ENCODE assay signal across 4 fruit fly cellular contexts in genomic region chr2L:2492692-2493626, dm6.
TF ChIP-seq lines count a peak whose summit lies in the region.

Gene oaf, plus strand, starts transcription at chr2L:2492955.

TF ChIP-seq in whole organism, adult, 20 proteins besides CTCF, POLR2A, EP300 and RAD21 (continued from another document):
- TF ChIP-seq cnc (optimal IDR thresholded peaks at IDR 0.05; lab: Kevin White, UChicago) (no peak), CG14711 (tag; optimal IDR thresholded peaks at IDR 0.05; lab: Kevin White, UChicago) (peak; percentile 38)
TF ChIP-seq in whole organism, adult: peak in this region for 14.

TF ChIP-seq in whole organism, embryonic, 481 proteins besides CTCF, POLR2A, EP300 and RAD21 (continued from another document and continues in another):
- peak; percentile 34 for TF ChIP-seq D (optimal IDR thresholded peaks at IDR 0.05; lab: Kevin White, UChicago)
- no peak for TF ChIP-seq D (GFP tag; optimal IDR thresholded peaks at IDR 0.05; lab: Kevin White, UChicago)
- peak; percentile 90 for TF ChIP-seq Sin3A (optimal IDR thresholded peaks at IDR 0.05; lab: Kevin White, UChicago)
- TF ChIP-seq Rfx (GFP tag; IDR thresholded peaks at IDR 0.05; lab: Robert Waterston, UW): peak; percentile 68
- no peak for TF ChIP-seq CG11723 (GFP tag; optimal IDR thresholded peaks at IDR 0.05; lab: Kevin White, UChicago)
- TF ChIP-seq CG8290 (GFP tag; optimal IDR thresholded peaks at IDR 0.05; lab: Kevin White, UChicago): no peak
- TF ChIP-seq CG8290 (tag; optimal IDR thresholded peaks at IDR 0.05; lab: Kevin White, UChicago): peak in 1 of 2 experiments; percentile 81
- peak; percentile 14 for TF ChIP-seq Antp (GFP tag; optimal IDR thresholded peaks at IDR 0.05; lab: Kevin White, UChicago)
- TF ChIP-seq H15 (GFP tag; IDR thresholded peaks at IDR 0.05; lab: Robert Waterston, UW): no peak; the same call in 2 of the 3 replicates
- no peak for TF ChIP-seq MTF-1 (GFP tag; optimal IDR thresholded peaks at IDR 0.05; lab: Kevin White, UChicago; ENCODE audit: borderline replicate concordance)
- peak; percentile 30 for TF ChIP-seq Dek (tag; optimal IDR thresholded peaks at IDR 0.05; lab: Kevin White, UChicago)
- TF ChIP-seq CG5180 (GFP tag; optimal IDR thresholded peaks at IDR 0.05; lab: Kevin White, UChicago): no peak
- TF ChIP-seq hth (optimal IDR thresholded peaks at IDR 0.05; lab: Kevin White, UChicago): no peak
- no peak for TF ChIP-seq schlank (tag; optimal IDR thresholded peaks at IDR 0.05; lab: Kevin White, UChicago)
- TF ChIP-seq Drgx (GFP tag; IDR thresholded peaks at IDR 0.05; lab: Robert Waterston, UW): peak; percentile 46; the same call in 1 of the 2 replicates
- TF ChIP-seq wor (GFP tag; IDR thresholded peaks at IDR 0.05; lab: Robert Waterston, UW): no peak
- peak; percentile 23 for TF ChIP-seq unpg (GFP tag; optimal IDR thresholded peaks at IDR 0.05; lab: Kevin White, UChicago)
- TF ChIP-seq Mad (GFP tag; optimal IDR thresholded peaks at IDR 0.05; lab: Kevin White, UChicago): peak; percentile 60
- peak; percentile 39 for TF ChIP-seq HLH54F (GFP tag; optimal IDR thresholded peaks at IDR 0.05; lab: Kevin White, UChicago)
- TF ChIP-seq ase (GFP tag; IDR thresholded peaks at IDR 0.05; lab: Robert Waterston, UW): no peak
- no peak for TF ChIP-seq seq (GFP tag; IDR thresholded peaks at IDR 0.05; lab: Robert Waterston, UW)
- TF ChIP-seq gfzf (GFP tag; optimal IDR thresholded peaks at IDR 0.05; lab: Kevin White, UChicago): peak; percentile 94
- TF ChIP-seq pzg (GFP tag; optimal IDR thresholded peaks at IDR 0.05; lab: Kevin White, UChicago): peak; percentile 98
- TF ChIP-seq Sry-β (GFP tag; optimal IDR thresholded peaks at IDR 0.05; lab: Kevin White, UChicago): no peak
- peak; percentile 21 for TF ChIP-seq bigmax (GFP tag; optimal IDR thresholded peaks at IDR 0.05; lab: Kevin White, UChicago)
- TF ChIP-seq CG13123 (GFP tag; optimal IDR thresholded peaks at IDR 0.05; lab: Kevin White, UChicago): peak; percentile 30
- TF ChIP-seq tll (GFP tag; optimal IDR thresholded peaks at IDR 0.05; lab: Kevin White, UChicago): peak in 1 of 2 experiments; percentile 94
- peak; percentile 42; the same call in 1 of the 2 replicates for TF ChIP-seq ranshi (GFP tag; IDR thresholded peaks at IDR 0.05; lab: Robert Waterston, UW)
- no peak for TF ChIP-seq CG31365 (tag; optimal IDR thresholded peaks at IDR 0.05; lab: Kevin White, UChicago)
- 0 out of 3 replicates have a peak, but pooled peaks have one; percentile 40 for TF ChIP-seq CG11695 (GFP tag; IDR thresholded peaks at IDR 0.05; lab: Robert Waterston, UW)
- TF ChIP-seq twi (tag; optimal IDR thresholded peaks at IDR 0.05; lab: Kevin White, UChicago): peak; percentile 36
- no peak for TF ChIP-seq CG3281 (GFP tag; optimal IDR thresholded peaks at IDR 0.05; lab: Kevin White, UChicago)
- peak; percentile 28 for TF ChIP-seq dmrt99B (tag; optimal IDR thresholded peaks at IDR 0.05; lab: Kevin White, UChicago)
- peak; percentile 43 for TF ChIP-seq Scr (GFP tag; IDR thresholded peaks at IDR 0.05; lab: Robert Waterston, UW; ENCODE audit: partially characterized antibody)
- TF ChIP-seq az2 (GFP tag; optimal IDR thresholded peaks at IDR 0.05; lab: Kevin White, UChicago): peak; percentile 49
- peak; percentile 45 for TF ChIP-seq nerfin-1 (tag; optimal IDR thresholded peaks at IDR 0.05; lab: Kevin White, UChicago)
- peak; percentile 46; the same call in 1 of the 2 replicates for TF ChIP-seq CG11085 (GFP tag; IDR thresholded peaks at IDR 0.05; lab: Robert Waterston, UW)
- TF ChIP-seq CG7786 (GFP tag; optimal IDR thresholded peaks at IDR 0.05; lab: Kevin White, UChicago): peak; percentile 22
- no peak for TF ChIP-seq Camta (GFP tag; optimal IDR thresholded peaks at IDR 0.05; lab: Kevin White, UChicago)
- peak; percentile 45 for TF ChIP-seq zfh2 (GFP tag; optimal IDR thresholded peaks at IDR 0.05; lab: Kevin White, UChicago)
- TF ChIP-seq CG4424 (GFP tag; optimal IDR thresholded peaks at IDR 0.05; lab: Kevin White, UChicago): peak; percentile 60
- no peak for TF ChIP-seq CG2889 (GFP tag; IDR thresholded peaks at IDR 0.05; lab: Robert Waterston, UW)

TF ChIP-seq in whole organism, prepupa, 60 proteins besides CTCF, POLR2A, EP300 and RAD21 (continued from another document):
- TF ChIP-seq Eip75B (GFP tag; optimal IDR thresholded peaks at IDR 0.05; lab: Kevin White, UChicago) (no peak), CG10669 (GFP tag; optimal IDR thresholded peaks at IDR 0.05; lab: Kevin White, UChicago) (no peak), acj6 (GFP tag; optimal IDR thresholded peaks at IDR 0.05; lab: Kevin White, UChicago) (peak; percentile 49), fkh (GFP tag; optimal IDR thresholded peaks at IDR 0.05; lab: Kevin White, UChicago) (no peak), Gug (GFP tag; IDR thresholded peaks at IDR 0.05; lab: Robert Waterston, UW) (0 out of 2 replicates have a peak, but pooled peaks have one; percentile 11), CG31627 (GFP tag; optimal IDR thresholded peaks at IDR 0.05; lab: Kevin White, UChicago) (peak; percentile 64), spab (GFP tag; optimal IDR thresholded peaks at IDR 0.05; lab: Kevin White, UChicago) (no peak), fd59A (GFP tag; optimal IDR thresholded peaks at IDR 0.05; lab: Kevin White, UChicago) (no peak), vri (GFP tag; optimal IDR thresholded peaks at IDR 0.05; lab: Kevin White, UChicago) (no peak), CG9139 (GFP tag; optimal IDR thresholded peaks at IDR 0.05; lab: Kevin White, UChicago) (no peak), CG3032 (tag; optimal IDR thresholded peaks at IDR 0.05; lab: Kevin White, UChicago) (peak; percentile 45), CG6792 (GFP tag; optimal IDR thresholded peaks at IDR 0.05; lab: Kevin White, UChicago) (peak; percentile 19), Sox15 (GFP tag; optimal IDR thresholded peaks at IDR 0.05; lab: Kevin White, UChicago) (peak; percentile 16), topi (GFP tag; optimal IDR thresholded peaks at IDR 0.05; lab: Kevin White, UChicago) (peak; percentile 37), Sox102F (GFP tag; optimal IDR thresholded peaks at IDR 0.05; lab: Kevin White, UChicago) (peak; percentile 34), CG11294 (GFP tag; IDR thresholded peaks at IDR 0.05; lab: Robert Waterston, UW) (no peak; the same call in 1 of the 2 replicates), CG6163 (GFP tag; IDR thresholded peaks at IDR 0.05; lab: Robert Waterston, UW) (peak; percentile 50; the same call in 1 of the 3 replicates), salr (GFP tag; optimal IDR thresholded peaks at IDR 0.05; lab: Kevin White, UChicago) (no peak), Hr39 (GFP tag; optimal IDR thresholded peaks at IDR 0.05; lab: Kevin White, UChicago) (peak; percentile 32), CG16779 (tag; optimal IDR thresholded peaks at IDR 0.05; lab: Kevin White, UChicago) (no peak), ss (GFP tag; optimal IDR thresholded peaks at IDR 0.05; lab: Kevin White, UChicago) (no peak), Hr38 (GFP tag; optimal IDR thresholded peaks at IDR 0.05; lab: Kevin White, UChicago) (no peak), Ets96B (tag; optimal IDR thresholded peaks at IDR 0.05; lab: Kevin White, UChicago) (peak; percentile 26), cyc (GFP tag; optimal IDR thresholded peaks at IDR 0.05; lab: Kevin White, UChicago) (peak; percentile 47), net (GFP tag; optimal IDR thresholded peaks at IDR 0.05; lab: Kevin White, UChicago) (no peak), Sox14 (GFP tag; optimal IDR thresholded peaks at IDR 0.05; lab: Kevin White, UChicago) (peak; percentile 45), Smox (GFP tag; optimal IDR thresholded peaks at IDR 0.05; lab: Kevin White, UChicago) (peak; percentile 56), CG7368 (GFP tag; optimal IDR thresholded peaks at IDR 0.05; lab: Kevin White, UChicago) (no peak), dsx (GFP tag; optimal IDR thresholded peaks at IDR 0.05; lab: Kevin White, UChicago; ENCODE audit: poor library complexity, severe bottlenecking) (peak; percentile 1), svp (GFP tag; lab: Kevin White, UChicago) (peak; percentile 65), CG34406 (GFP tag; optimal IDR thresholded peaks at IDR 0.05; lab: Kevin White, UChicago) (peak; percentile 7), CG6276 (GFP tag; optimal IDR thresholded peaks at IDR 0.05; lab: Kevin White, UChicago) (no peak), achi (GFP tag; optimal IDR thresholded peaks at IDR 0.05; lab: Kevin White, UChicago) (peak; percentile 9), esn (GFP tag; optimal IDR thresholded peaks at IDR 0.05; lab: Kevin White, UChicago) (peak; percentile 56), Lpt (GFP tag; optimal IDR thresholded peaks at IDR 0.05; lab: Kevin White, UChicago) (no peak), Eip78C (GFP tag; lab: Kevin White, UChicago) (peak; percentile 83), CG8119 (GFP tag; IDR thresholded peaks at IDR 0.05; lab: Robert Waterston, UW) (peak; percentile 53; the same call in 2 of the 3 replicates), CG8319 (GFP tag; optimal IDR thresholded peaks at IDR 0.05; lab: Kevin White, UChicago) (no peak), CG11902 (GFP tag; optimal IDR thresholded peaks at IDR 0.05; lab: Kevin White, UChicago) (no peak), Ets21C (GFP tag; optimal IDR thresholded peaks at IDR 0.05; lab: Kevin White, UChicago) (peak; percentile 41), CG15336 (GFP tag; IDR thresholded peaks at IDR 0.05; lab: Robert Waterston, UW) (no peak)

TF ChIP-seq in whole organism, wandering third instar larva, 38 proteins besides CTCF, POLR2A, EP300 and RAD21 (continued from another document):
- peak; percentile 47 for TF ChIP-seq sage (GFP tag; optimal IDR thresholded peaks at IDR 0.05; lab: Kevin White, UChicago)
- TF ChIP-seq dl (GFP tag; optimal IDR thresholded peaks at IDR 0.05; lab: Kevin White, UChicago; ENCODE audit: insufficient read depth in 1 of 2, partially characterized antibody in 2 of 2): no peak
- TF ChIP-seq CrebA (GFP tag; optimal IDR thresholded peaks at IDR 0.05; lab: Kevin White, UChicago; ENCODE audit: borderline replicate concordance): no peak
- peak; percentile 58 for TF ChIP-seq ey (GFP tag; optimal IDR thresholded peaks at IDR 0.05; lab: Kevin White, UChicago)
- peak; percentile 27 for TF ChIP-seq CG9705 (GFP tag; optimal IDR thresholded peaks at IDR 0.05; lab: Kevin White, UChicago)
- TF ChIP-seq Mio (GFP tag; optimal IDR thresholded peaks at IDR 0.05; lab: Kevin White, UChicago): no peak
- no peak for TF ChIP-seq CG32264 (GFP tag; optimal IDR thresholded peaks at IDR 0.05; lab: Kevin White, UChicago)
- TF ChIP-seq pan (optimal IDR thresholded peaks at IDR 0.05; lab: Kevin White, UChicago): no peak
- TF ChIP-seq Jra (GFP tag; optimal IDR thresholded peaks at IDR 0.05; lab: Kevin White, UChicago): peak; percentile 42
- no peak for TF ChIP-seq jim (GFP tag; optimal IDR thresholded peaks at IDR 0.05; lab: Kevin White, UChicago)
- TF ChIP-seq Abd-B (GFP tag; optimal IDR thresholded peaks at IDR 0.05; lab: Kevin White, UChicago): no peak
- peak; percentile 66 for TF ChIP-seq sv (GFP tag; optimal IDR thresholded peaks at IDR 0.05; lab: Kevin White, UChicago)
- no peak for TF ChIP-seq Vsx2 (GFP tag; optimal IDR thresholded peaks at IDR 0.05; lab: Kevin White, UChicago; ENCODE audit: partially characterized antibody)
- TF ChIP-seq br (GFP tag; optimal IDR thresholded peaks at IDR 0.05; lab: Kevin White, UChicago): peak; percentile 7
- TF ChIP-seq Hr78 (GFP tag; optimal IDR thresholded peaks at IDR 0.05; lab: Kevin White, UChicago): no peak
- TF ChIP-seq dsf (GFP tag; optimal IDR thresholded peaks at IDR 0.05; lab: Kevin White, UChicago; ENCODE audit: borderline replicate concordance): no peak
